Fruit fly (Drosophila melanogaster) whole organism, embryonic: ENCODE results near the gene SIDL.

Experiments used
- ATbp ChIP-seq: fragments of 200-800 bp; sonication (Bioruptor generic); optimal IDR thresholded peaks from 2 replicates; lab custom pipeline; 2017; ENCODE audit warnings: missing biosample characterization, mild to moderate bottlenecking, missing genetic modification characterization, missing genetic modification reagents
- BEAF-32 ChIP-seq: fragments of 200-800 bp; sonication (Bioruptor generic); optimal IDR thresholded peaks from 3 replicates; lab custom pipeline; 2017; ENCODE audit warnings: missing biosample characterization, missing genetic modification characterization, mild to moderate bottlenecking, moderate library complexity, missing genetic modification reagents
- CG11093 ChIP-seq: fragments of 200-800 bp; sonication (Bioruptor generic); IDR thresholded peaks from 3 replicates; pipeline ENCODE4 v1.3.6; 2022; ENCODE audit warnings: missing biosample characterization, missing genetic modification characterization
- CG12071 ChIP-seq: fragments of 200-800 bp; sonication (Bioruptor generic); optimal IDR thresholded peaks from 3 replicates; lab custom pipeline; 2018; ENCODE audit warnings: missing biosample characterization, mild to moderate bottlenecking, missing genetic modification characterization
- CG12155 ChIP-seq: fragments of 200-800 bp; sonication (Bioruptor generic); optimal IDR thresholded peaks from 3 replicates; lab custom pipeline; 2016; ENCODE audit warnings: missing biosample characterization, missing genetic modification characterization
- CG13624 ChIP-seq: fragments of 200-800 bp; sonication (Bioruptor generic); optimal IDR thresholded peaks from 2 replicates; lab custom pipeline; 2016; ENCODE audit warnings: missing biosample characterization, missing genetic modification characterization
- CG14014 ChIP-seq: fragments of 200-800 bp; sonication (Bioruptor generic); IDR thresholded peaks from 2 replicates; pipeline ENCODE4 v1.3.6; 2022; ENCODE audit warnings: missing biosample characterization, missing genetic modification characterization
- CG14441 ChIP-seq: fragments of 200-800 bp; sonication (Bioruptor generic); IDR thresholded peaks from 2 replicates; pipeline ENCODE4 v1.3.6; 2022; ENCODE audit warnings: missing biosample characterization, missing genetic modification characterization
- CG14710 ChIP-seq: fragments of 200-800 bp; sonication (Bioruptor generic); optimal IDR thresholded peaks from 3 replicates; lab custom pipeline; 2019; ENCODE audit warnings: missing biosample characterization, mild to moderate bottlenecking, missing genetic modification characterization, moderate library complexity
- CG1529 ChIP-seq: fragments of 200-800 bp; sonication (Bioruptor generic); optimal IDR thresholded peaks from 3 replicates; lab custom pipeline; 2018; ENCODE audit warnings: missing biosample characterization, missing genetic modification characterization
- CG15601 ChIP-seq: fragments of 200-800 bp; sonication (Bioruptor generic); optimal IDR thresholded peaks from 3 replicates; lab custom pipeline; 2019; ENCODE audit warnings: missing biosample characterization, mild to moderate bottlenecking, missing genetic modification characterization, moderate library complexity
- CG15696 ChIP-seq: fragments of 200-800 bp; sonication (Bioruptor generic); optimal IDR thresholded peaks from 2 replicates; lab custom pipeline; 2019; ENCODE audit warnings: missing biosample characterization, mild to moderate bottlenecking, missing genetic modification characterization, moderate library complexity
- CG16863 ChIP-seq: fragments of 200-800 bp; sonication (Bioruptor generic); optimal IDR thresholded peaks from 3 replicates; lab custom pipeline; 2016; ENCODE audit warnings: missing biosample characterization, missing genetic modification characterization
- CG17359 ChIP-seq: fragments of 200-800 bp; sonication (Bioruptor generic); optimal IDR thresholded peaks from 3 replicates; lab custom pipeline; 2018; ENCODE audit warnings: missing biosample characterization, mild to moderate bottlenecking, missing genetic modification characterization, moderate library complexity
- CG17612 ChIP-seq: fragments of 200-800 bp; sonication (Bioruptor generic); IDR thresholded peaks from 2 replicates; pipeline ENCODE4 v1.3.6; 2022; ENCODE audit warnings: missing biosample characterization, missing genetic modification characterization
- CG2116 ChIP-seq: fragments of 200-800 bp; sonication (Bioruptor generic); optimal IDR thresholded peaks from 3 replicates; lab custom pipeline; 2018; ENCODE audit warnings: missing biosample characterization, mild to moderate bottlenecking, missing genetic modification characterization
- CG2120 ChIP-seq: fragments of 200-800 bp; sonication (Bioruptor generic); optimal IDR thresholded peaks from 3 replicates; lab custom pipeline; 2016; ENCODE audit warnings: missing biosample characterization, missing genetic modification characterization
- CG31224 ChIP-seq: fragments of 200-800 bp; sonication (Bioruptor generic); IDR thresholded peaks from 2 replicates; pipeline ENCODE4 v1.3.6; 2022; ENCODE audit warnings: missing biosample characterization, missing genetic modification characterization
- CG32532 ChIP-seq: fragments of 200-800 bp; sonication (Bioruptor generic); IDR thresholded peaks from 2 replicates; pipeline ENCODE4 v1.3.6; 2022; ENCODE audit warnings: missing biosample characterization, missing genetic modification characterization
- CG3407 ChIP-seq: fragments of 200-800 bp; sonication (Bioruptor generic); optimal IDR thresholded peaks from 2 replicates; lab custom pipeline; 2018; ENCODE audit warnings: missing biosample characterization, mild to moderate bottlenecking, missing genetic modification characterization
- CG4404 ChIP-seq: fragments of 200-800 bp; sonication (Bioruptor generic); IDR thresholded peaks from 2 replicates; pipeline ENCODE4 v1.3.6; 2022; ENCODE audit warnings: missing biosample characterization, missing genetic modification characterization
- CG4424 ChIP-seq: fragments of 200-800 bp; sonication (Bioruptor generic); optimal IDR thresholded peaks from 3 replicates; lab custom pipeline; 2016; ENCODE audit warnings: missing biosample characterization, missing genetic modification characterization
- CG6272 ChIP-seq: fragments of 200-800 bp; sonication (Bioruptor generic); IDR thresholded peaks from 2 replicates; pipeline ENCODE4 v1.3.6; 2022; ENCODE audit warnings: missing biosample characterization, missing genetic modification characterization
- CG8388 ChIP-seq: fragments of 200-800 bp; sonication (Bioruptor generic); optimal IDR thresholded peaks from 2 replicates; lab custom pipeline; 2019; ENCODE audit warnings: missing biosample characterization, mild to moderate bottlenecking, missing genetic modification characterization, moderate library complexity
- CG9932 ChIP-seq: fragments of 200-800 bp; sonication (Bioruptor generic); IDR thresholded peaks from 2 replicates; pipeline ENCODE4 v1.3.6; 2022; ENCODE audit warnings: missing biosample characterization, missing genetic modification characterization
- E2f2 ChIP-seq: fragments of 200-800 bp; sonication (Bioruptor generic); IDR thresholded peaks from 2 replicates; pipeline ENCODE4 v1.3.6; 2022; ENCODE audit warnings: missing biosample characterization, missing genetic modification characterization
- HHEX ChIP-seq: fragments of 200-800 bp; sonication (Bioruptor generic); optimal IDR thresholded peaks from 3 replicates; lab custom pipeline; 2017; ENCODE audit warnings: missing biosample characterization, mild to moderate bottlenecking, missing genetic modification characterization, missing genetic modification reagents
- Myb ChIP-seq: fragments of 200-800 bp; sonication (Bioruptor generic); optimal IDR thresholded peaks from 2 replicates; lab custom pipeline; 2016; ENCODE audit warnings: missing biosample characterization, missing genetic modification characterization
- Opbp ChIP-seq: fragments of 200-800 bp; sonication (Bioruptor generic); IDR thresholded peaks from 3 replicates; pipeline ENCODE4 v1.3.6; 2022; ENCODE audit warnings: missing biosample characterization, missing genetic modification characterization; ENCODE audit not compliant: partially characterized antibody
- Optix ChIP-seq: fragments of 200-800 bp; sonication (Bioruptor generic); IDR thresholded peaks from 3 replicates; pipeline ENCODE4 v1.3.6; 2022; ENCODE audit warnings: missing biosample characterization, missing genetic modification characterization
- PHDP ChIP-seq: fragments of 200-800 bp; sonication (Bioruptor generic); optimal IDR thresholded peaks from 3 replicates; lab custom pipeline; 2018; ENCODE audit warnings: missing biosample characterization, mild to moderate bottlenecking, missing genetic modification characterization, moderate library complexity
- Rx ChIP-seq: fragments of 200-800 bp; sonication (Bioruptor generic); IDR thresholded peaks from 2 replicates; pipeline ENCODE4 v1.3.6; 2022; ENCODE audit warnings: missing biosample characterization, missing genetic modification characterization
- Sox102F ChIP-seq: fragments of 200-800 bp; sonication (Bioruptor generic); optimal IDR thresholded peaks from 2 replicates; lab custom pipeline; 2018; ENCODE audit warnings: missing biosample characterization, mild to moderate bottlenecking, missing genetic modification characterization, moderate library complexity
- bowl ChIP-seq: fragments of 200-800 bp; sonication (Bioruptor generic); IDR thresholded peaks from 2 replicates; pipeline ENCODE4 v1.3.6; 2022; ENCODE audit warnings: missing biosample characterization, missing genetic modification characterization
- corto ChIP-seq: fragments of 200-800 bp; sonication (Bioruptor generic); optimal IDR thresholded peaks from 2 replicates; lab custom pipeline; 2016; ENCODE audit warnings: missing biosample characterization, mild to moderate bottlenecking, missing genetic modification characterization, moderate library complexity
- crol ChIP-seq: fragments of 200-800 bp; sonication (Bioruptor generic); IDR thresholded peaks from 2 replicates; pipeline ENCODE4 v1.3.6; 2022; ENCODE audit warnings: missing biosample characterization, missing genetic modification characterization
- crp ChIP-seq, 2 experiments: fragments of 200-800 bp; sonication (Bioruptor generic); optimal IDR thresholded peaks; 2 replicates in 1 of 2; 3 replicates in 1 of 2; lab custom pipeline; 2017; ENCODE audit warnings: missing biosample characterization in 2 of 2, missing genetic modification characterization in 2 of 2, mild to moderate bottlenecking in 1 of 2, moderate library complexity in 1 of 2
- disco-r ChIP-seq: fragments of 200-800 bp; sonication (Bioruptor generic); optimal IDR thresholded peaks from 2 replicates; lab custom pipeline; 2016; ENCODE audit warnings: missing biosample characterization, missing genetic modification characterization
- fd3F ChIP-seq: fragments of 200-800 bp; sonication (Bioruptor generic); optimal IDR thresholded peaks from 2 replicates; lab custom pipeline; 2018; ENCODE audit warnings: missing biosample characterization, mild to moderate bottlenecking, missing genetic modification characterization, moderate library complexity
- grn ChIP-seq: fragments of 200-800 bp; sonication (Bioruptor generic); optimal IDR thresholded peaks from 3 replicates; lab custom pipeline; 2017; ENCODE audit warnings: missing biosample characterization, missing genetic modification characterization
- ind ChIP-seq: fragments of 200-800 bp; sonication (Bioruptor generic); optimal IDR thresholded peaks from 3 replicates; lab custom pipeline; 2016; ENCODE audit warnings: missing biosample characterization, missing genetic modification characterization
- mam ChIP-seq: fragments of 200-800 bp; sonication (Bioruptor generic); optimal IDR thresholded peaks from 3 replicates; lab custom pipeline; 2016; ENCODE audit warnings: missing biosample characterization, missing genetic modification characterization
- pan ChIP-seq, 4 experiments: fragments of >200 bp in 3 of 4; fragments of 200-800 bp in 1 of 4; sonication (Bioruptor generic) in 1 of 4; optimal IDR thresholded peaks in 3 of 4; IDR thresholded peaks in 1 of 4; 2 replicates each; pipeline versions ENCODE4 v1.3.6 to Lab custom; 2017 to 2022; ENCODE audit warnings: missing biosample characterization in 2 of 4, missing genetic modification characterization in 2 of 4, mixed read lengths in 1 of 4
- pb ChIP-seq: fragments of 200-800 bp; sonication (Bioruptor generic); optimal IDR thresholded peaks from 3 replicates; lab custom pipeline; 2016; ENCODE audit warnings: missing biosample characterization, missing genetic modification characterization
- scrt ChIP-seq: fragments of 200-800 bp; sonication (Bioruptor generic); optimal IDR thresholded peaks from 2 replicates; lab custom pipeline; 2018; ENCODE audit warnings: missing biosample characterization, mild to moderate bottlenecking, missing genetic modification characterization, moderate library complexity
- sisA ChIP-seq: fragments of 200-800 bp; sonication (Bioruptor generic); IDR thresholded peaks from 2 replicates; pipeline ENCODE4 v1.3.6; 2022; ENCODE audit warnings: missing biosample characterization, missing genetic modification characterization
- tin ChIP-seq: fragments of 200-800 bp; sonication (Bioruptor generic); optimal IDR thresholded peaks from 3 replicates; lab custom pipeline; 2016; ENCODE audit warnings: missing biosample characterization, missing genetic modification characterization
- vnd ChIP-seq: fragments of 200-800 bp; sonication (Bioruptor generic); IDR thresholded peaks from 3 replicates; pipeline ENCODE4 v1.3.6; 2022; ENCODE audit warnings: missing biosample characterization, missing genetic modification characterization; ENCODE audit not compliant: partially characterized antibody

Gene SIDL

DNA sequence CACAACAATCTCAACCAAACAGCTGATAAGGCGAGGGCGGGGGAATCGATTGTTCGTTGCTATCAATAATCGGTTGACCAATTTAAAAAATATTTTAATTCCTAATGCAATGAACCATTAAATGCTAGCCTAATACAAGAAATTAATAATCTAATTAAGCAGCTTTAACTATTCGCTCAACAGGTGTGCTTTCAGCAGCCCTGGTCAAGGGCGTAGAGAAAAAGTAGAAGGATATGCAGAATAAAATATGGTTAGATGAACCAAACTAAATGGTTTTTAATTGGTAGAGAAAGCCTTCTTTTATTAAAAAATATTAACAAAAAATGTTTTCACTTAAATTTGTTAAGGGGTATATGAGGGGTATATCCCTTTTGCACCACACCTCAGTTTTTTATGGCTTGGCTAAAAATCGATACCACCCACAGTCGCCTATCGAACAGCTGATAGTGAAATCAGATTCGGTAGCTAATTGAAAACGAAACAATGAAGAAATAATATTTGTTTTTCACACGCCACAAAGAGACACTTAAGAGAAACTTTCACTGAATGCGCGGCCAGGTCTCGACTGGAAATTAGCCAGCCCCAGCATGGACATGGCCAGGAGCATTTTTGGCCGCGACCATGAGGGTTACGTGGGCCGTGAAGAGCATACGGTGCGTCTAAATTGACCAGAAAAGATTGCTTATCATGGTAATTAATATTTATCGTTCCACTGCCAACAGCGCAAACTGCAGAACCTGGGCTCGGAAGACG, at the start of gene SIDL, which contains the start of gene CG12241 (continued):
- peak; percentile 49 for TF ChIP-seq Myb (GFP tag; lab: Kevin White, UChicago)
- no peak for TF ChIP-seq vnd
- TF ChIP-seq CG11093 (GFP tag; lab: Robert Waterston, UW), result peak; percentile 91
- TF ChIP-seq ind (GFP tag; lab: Kevin White, UChicago), result peak; percentile 88
- TF ChIP-seq CG15601 (tag; lab: Kevin White, UChicago), result peak; percentile 18
- TF ChIP-seq CG17359 (tag; lab: Kevin White, UChicago), result peak; percentile 83
- peak; percentile 23; the same call in 1 of the 3 replicates for TF ChIP-seq Optix
- no peak for TF ChIP-seq corto (GFP tag; lab: Kevin White, UChicago)
- TF ChIP-seq CG6272 (GFP tag; lab: Robert Waterston, UW), result peak; percentile 93
- TF ChIP-seq mam (GFP tag; lab: Kevin White, UChicago), result peak; percentile 92
- peak; percentile 93 for TF ChIP-seq Rx (GFP tag; lab: Robert Waterston, UW)
- TF ChIP-seq CG14014, result peak; percentile 39; the same call in 1 of the 2 replicates
- peak; percentile 61 for TF ChIP-seq grn
- peak; percentile 64 for TF ChIP-seq CG8388 (GFP tag; lab: Kevin White, UChicago)
- TF ChIP-seq CG4424 (GFP tag; lab: Kevin White, UChicago), result peak; percentile 79
- TF ChIP-seq CG4404 (GFP tag; lab: Robert Waterston, UW), result peak; percentile 86
- peak; percentile 52 for TF ChIP-seq CG16863 (GFP tag; lab: Kevin White, UChicago)
- peak; percentile 44 for TF ChIP-seq CG3407
- TF ChIP-seq bowl (GFP tag; lab: Robert Waterston, UW), result no peak; the same call in 1 of the 2 replicates
- peak; percentile 73 for TF ChIP-seq CG14710 (tag; lab: Kevin White, UChicago)
- TF ChIP-seq fd3F, result peak; percentile 46
- no peak for TF ChIP-seq CG12071 (GFP tag; lab: Kevin White, UChicago)
- peak; percentile 83 for TF ChIP-seq HHEX (GFP tag; lab: Kevin White, UChicago)
- TF ChIP-seq scrt (GFP tag; lab: Kevin White, UChicago), result peak; percentile 90
- TF ChIP-seq PHDP (tag; lab: Kevin White, UChicago), result peak; percentile 50
- TF ChIP-seq crp (GFP tag; optimal IDR thresholded peaks at IDR 0.05; lab: Kevin White, UChicago), result peak; percentile 54 to 91
- peak; percentile 91 for TF ChIP-seq sisA (GFP tag; lab: Robert Waterston, UW)
- TF ChIP-seq CG17612 (GFP tag; lab: Robert Waterston, UW), result peak; percentile 87
- TF ChIP-seq CG14441 (GFP tag; lab: Robert Waterston, UW), result peak; percentile 96
- peak; percentile 73 for TF ChIP-seq pb (GFP tag; lab: Kevin White, UChicago)
- peak; percentile 87 for TF ChIP-seq CG31224 (GFP tag; lab: Robert Waterston, UW)
- peak; percentile 72 for TF ChIP-seq tin (GFP tag; lab: Kevin White, UChicago)
- TF ChIP-seq E2f2 (GFP tag; lab: Robert Waterston, UW), result peak; percentile 58
- peak; percentile 89 for TF ChIP-seq CG13624 (GFP tag; lab: Kevin White, UChicago)
- TF ChIP-seq CG2116 (GFP tag; lab: Kevin White, UChicago), result peak; percentile 79
- TF ChIP-seq Sox102F (GFP tag; lab: Kevin White, UChicago), result no peak
- no peak for TF ChIP-seq CG1529 (GFP tag; lab: Kevin White, UChicago)
- peak; percentile 31; the same call in 1 of the 2 replicates for TF ChIP-seq crol
- peak; percentile 97 for TF ChIP-seq CG32532 (GFP tag; lab: Robert Waterston, UW)
- peak; percentile 75 for TF ChIP-seq CG9932 (GFP tag; lab: Robert Waterston, UW)
- no peak for TF ChIP-seq pan (optimal IDR thresholded peaks at IDR 0.05; lab: Kevin White, UChicago)
- TF ChIP-seq pan (GFP tag; optimal IDR thresholded peaks at IDR 0.05 in 1 of 2, IDR thresholded peaks at IDR 0.05 in 1 of 2), result peak in 1 of 2 experiments; percentile 96
- no peak for TF ChIP-seq disco-r (GFP tag; lab: Kevin White, UChicago)
- TF ChIP-seq CG15696 (tag; lab: Kevin White, UChicago), result peak; percentile 39
- no peak for TF ChIP-seq ATbp (GFP tag; lab: Kevin White, UChicago)
- TF ChIP-seq Opbp, result peak; percentile 34; the same call in 1 of the 3 replicates
- peak; percentile 60 for TF ChIP-seq CG12155 (GFP tag; lab: Kevin White, UChicago)
- peak; percentile 84 for TF ChIP-seq CG2120
- TF ChIP-seq BEAF-32 (GFP tag; lab: Kevin White, UChicago), result peak; percentile 59
